Fruit fly (Drosophila melanogaster) whole organism, embryonic: Measurements from ENCODE around the gene Cka.

Experiments
- CG10267 ChIP-seq: fragments of 200-800 bp; sonication (Bioruptor generic); optimal IDR thresholded peaks from 2 replicates; lab custom pipeline; 2018; ENCODE audit warnings: missing biosample characterization, mild to moderate bottlenecking, missing genetic modification characterization, moderate library complexity
- CG10431 ChIP-seq: fragments of 200-800 bp; sonication (Bioruptor generic); optimal IDR thresholded peaks from 3 replicates; lab custom pipeline; 2018; ENCODE audit warnings: missing biosample characterization, mild to moderate bottlenecking, missing genetic modification characterization
- CG11695 ChIP-seq: fragments of 200-800 bp; sonication (Bioruptor generic); IDR thresholded peaks from 3 replicates; pipeline ENCODE4 v1.3.6; 2022; ENCODE audit warnings: missing biosample characterization, missing genetic modification characterization
- CG14014 ChIP-seq: fragments of 200-800 bp; sonication (Bioruptor generic); IDR thresholded peaks from 2 replicates; pipeline ENCODE4 v1.3.6; 2022; ENCODE audit warnings: missing biosample characterization, missing genetic modification characterization
- CG14860 ChIP-seq: fragments of 200-800 bp; sonication (Bioruptor generic); IDR thresholded peaks from 3 replicates; pipeline ENCODE4 v1.3.6; 2022; ENCODE audit warnings: missing biosample characterization, missing genetic modification characterization; ENCODE audit not compliant: partially characterized antibody
- CG1602 ChIP-seq: fragments of 200-800 bp; sonication (Bioruptor generic); optimal IDR thresholded peaks from 3 replicates; lab custom pipeline; 2016; ENCODE audit warnings: missing biosample characterization, missing genetic modification characterization
- CG18476 ChIP-seq: fragments of 200-800 bp; sonication (Bioruptor generic); optimal IDR thresholded peaks from 2 replicates; lab custom pipeline; 2016; ENCODE audit warnings: missing biosample characterization, mild to moderate bottlenecking, missing genetic modification characterization
- CG2199 ChIP-seq: fragments of 200-800 bp; sonication (Bioruptor generic); IDR thresholded peaks from 3 replicates; pipeline ENCODE4 v1.3.6; 2022; ENCODE audit warnings: missing biosample characterization, missing genetic modification characterization
- CG3065 ChIP-seq: fragments of 200-800 bp; sonication (Bioruptor generic); optimal IDR thresholded peaks from 2 replicates; lab custom pipeline; 2016; ENCODE audit warnings: missing biosample characterization, missing genetic modification characterization
- CG33213 ChIP-seq: fragments of 200-800 bp; sonication (Bioruptor generic); optimal IDR thresholded peaks from 3 replicates; lab custom pipeline; 2016; ENCODE audit warnings: missing biosample characterization, missing genetic modification characterization
- CG3407 ChIP-seq: fragments of 200-800 bp; sonication (Bioruptor generic); optimal IDR thresholded peaks from 2 replicates; lab custom pipeline; 2018; ENCODE audit warnings: missing biosample characterization, mild to moderate bottlenecking, missing genetic modification characterization
- CG4854 ChIP-seq: fragments of 200-800 bp; sonication (Bioruptor generic); optimal IDR thresholded peaks from 2 replicates; lab custom pipeline; 2016; ENCODE audit warnings: missing biosample characterization, missing genetic modification characterization, inconsistent platforms
- CG6272 ChIP-seq: fragments of 200-800 bp; sonication (Bioruptor generic); IDR thresholded peaks from 2 replicates; pipeline ENCODE4 v1.3.6; 2022; ENCODE audit warnings: missing biosample characterization, missing genetic modification characterization
- CG7987 ChIP-seq: fragments of 200-800 bp; sonication (Bioruptor generic); optimal IDR thresholded peaks from 2 replicates; lab custom pipeline; 2018; ENCODE audit warnings: missing biosample characterization, mild to moderate bottlenecking, missing genetic modification characterization, moderate library complexity
- CHES-1-like ChIP-seq: fragments of 200-800 bp; sonication (Bioruptor generic); optimal IDR thresholded peaks from 2 replicates; lab custom pipeline; 2016; ENCODE audit warnings: missing biosample characterization, missing genetic modification characterization
- Doc3 ChIP-seq: fragments of 200-800 bp; sonication (Bioruptor generic); IDR thresholded peaks from 3 replicates; pipeline ENCODE4 v1.3.6; 2022; ENCODE audit warnings: missing biosample characterization, missing genetic modification characterization; ENCODE audit not compliant: partially characterized antibody
- Ets65A ChIP-seq: fragments of 200-800 bp; sonication (Bioruptor generic); peaks from one replicate; lab custom pipeline; 2016; ENCODE audit warnings: missing biosample characterization, missing genetic modification characterization
- Fer1 ChIP-seq: fragments of 200-800 bp; sonication (Bioruptor generic); optimal IDR thresholded peaks from 2 replicates; lab custom pipeline; 2017; ENCODE audit warnings: missing biosample characterization, mild to moderate bottlenecking, missing genetic modification characterization
- HLHmδ ChIP-seq: fragments of 200-800 bp; sonication (Bioruptor generic); optimal IDR thresholded peaks from 2 replicates; lab custom pipeline; 2018; ENCODE audit warnings: missing biosample characterization, mild to moderate bottlenecking, missing genetic modification characterization, moderate library complexity
- HmgD ChIP-seq: fragments of 200-800 bp; sonication (Bioruptor generic); optimal IDR thresholded peaks from 3 replicates; lab custom pipeline; 2016; ENCODE audit warnings: missing biosample characterization, missing genetic modification characterization
- Hmr ChIP-seq: fragments of 200-800 bp; sonication (Bioruptor generic); optimal IDR thresholded peaks from 3 replicates; lab custom pipeline; 2017; ENCODE audit warnings: mild to moderate bottlenecking, missing biosample characterization, missing genetic modification reagents, missing genetic modification characterization
- Hmx ChIP-seq: fragments of 200-800 bp; sonication (Bioruptor generic); optimal IDR thresholded peaks from 2 replicates; lab custom pipeline; 2016; ENCODE audit warnings: missing biosample characterization, missing genetic modification characterization
- Lpt ChIP-seq: fragments of >200 bp; optimal IDR thresholded peaks from 2 replicates; lab custom pipeline; 2018; ENCODE audit warnings: missing biosample characterization, missing genetic modification characterization
- Opbp ChIP-seq: fragments of 200-800 bp; sonication (Bioruptor generic); IDR thresholded peaks from 3 replicates; pipeline ENCODE4 v1.3.6; 2022; ENCODE audit warnings: missing biosample characterization, missing genetic modification characterization; ENCODE audit not compliant: partially characterized antibody
- Side ChIP-seq: fragments of 200-800 bp; sonication (Bioruptor generic); optimal IDR thresholded peaks from 2 replicates; lab custom pipeline; 2016; ENCODE audit warnings: missing biosample characterization, missing genetic modification characterization
- Usf ChIP-seq: fragments of 200-800 bp; sonication (Bioruptor generic); optimal IDR thresholded peaks from 2 replicates; lab custom pipeline; 2017; ENCODE audit warnings: missing genotype, missing biosample characterization, missing genetic modification characterization
- ap ChIP-seq: fragments of 200-800 bp; sonication (Bioruptor generic); IDR thresholded peaks from 2 replicates; pipeline ENCODE4 v1.3.6; 2022; ENCODE audit warnings: missing biosample characterization, missing genetic modification characterization
- ato ChIP-seq: fragments of 200-800 bp; sonication (Bioruptor generic); IDR thresholded peaks from 2 replicates; pipeline ENCODE4 v1.3.6; 2022; ENCODE audit warnings: missing biosample characterization, missing genetic modification characterization; ENCODE audit not compliant: partially characterized antibody
- btn ChIP-seq: fragments of 200-800 bp; sonication (Bioruptor generic); optimal IDR thresholded peaks from 2 replicates; lab custom pipeline; 2016; ENCODE audit warnings: missing biosample characterization, missing genetic modification characterization
- da ChIP-seq: fragments of 200-800 bp; sonication (Bioruptor generic); optimal IDR thresholded peaks from 2 replicates; lab custom pipeline; 2016; ENCODE audit warnings: missing biosample characterization, missing genetic modification characterization
- dati ChIP-seq: fragments of 200-800 bp; sonication (Bioruptor generic); IDR thresholded peaks from 2 replicates; pipeline ENCODE4 v1.3.6; 2022; ENCODE audit warnings: missing biosample characterization, missing genetic modification characterization
- dmrt99B ChIP-seq: fragments of 200-800 bp; sonication (Bioruptor generic); optimal IDR thresholded peaks from 2 replicates; lab custom pipeline; 2018; ENCODE audit warnings: missing biosample characterization, mild to moderate bottlenecking, missing genetic modification characterization, moderate library complexity
- dysf ChIP-seq: fragments of 200-800 bp; sonication (Bioruptor generic); IDR thresholded peaks from 3 replicates; pipeline ENCODE4 v1.3.6; 2022; ENCODE audit warnings: missing biosample characterization, missing genetic modification characterization
- ewg ChIP-seq: fragments of 200-800 bp; sonication (Bioruptor generic); optimal IDR thresholded peaks from 3 replicates; lab custom pipeline; 2017; ENCODE audit warnings: mild to moderate bottlenecking, missing biosample characterization, missing genetic modification reagents, missing genetic modification characterization
- fu2 ChIP-seq: fragments of 200-800 bp; sonication (Bioruptor generic); optimal IDR thresholded peaks from 2 replicates; lab custom pipeline; 2016; ENCODE audit warnings: missing biosample characterization, missing genetic modification characterization
- gfzf ChIP-seq: fragments of 200-800 bp; sonication (Bioruptor generic); optimal IDR thresholded peaks from 2 replicates; lab custom pipeline; 2016; ENCODE audit warnings: missing biosample characterization, mild to moderate bottlenecking, missing genetic modification characterization, moderate library complexity
- hth ChIP-seq: fragments of >200 bp; optimal IDR thresholded peaks from 2 replicates; lab custom pipeline; 2017; ENCODE audit warnings: inconsistent platforms
- ind ChIP-seq: fragments of 200-800 bp; sonication (Bioruptor generic); optimal IDR thresholded peaks from 3 replicates; lab custom pipeline; 2016; ENCODE audit warnings: missing biosample characterization, missing genetic modification characterization
- lola ChIP-seq, 3 experiments: fragments of >200 bp in 2 of 3; fragments of 200-800 bp in 1 of 3; sonication (Bioruptor generic) in 1 of 3; optimal IDR thresholded peaks; 2 replicates each; lab custom pipeline; 2017 to 2019; ENCODE audit warnings: missing biosample characterization in 3 of 3, missing genetic modification characterization in 3 of 3, mild to moderate bottlenecking in 1 of 3, moderate library complexity in 1 of 3
- nom ChIP-seq: fragments of 200-800 bp; sonication (Bioruptor generic); optimal IDR thresholded peaks from 2 replicates; lab custom pipeline; 2017; ENCODE audit warnings: missing biosample characterization, missing genetic modification characterization, mild to moderate bottlenecking, moderate library complexity, missing genetic modification reagents
- oc ChIP-seq: fragments of 200-800 bp; sonication (Bioruptor generic); optimal IDR thresholded peaks from 2 replicates; lab custom pipeline; 2018; ENCODE audit warnings: missing biosample characterization, mild to moderate bottlenecking, missing genetic modification characterization, moderate library complexity
- pnt ChIP-seq: fragments of 200-800 bp; sonication (Bioruptor generic); optimal IDR thresholded peaks from 3 replicates; lab custom pipeline; 2016; ENCODE audit warnings: missing biosample characterization, missing genetic modification characterization
- pros ChIP-seq: fragments of 200-800 bp; sonication (Bioruptor generic); optimal IDR thresholded peaks from 3 replicates; lab custom pipeline; 2019; ENCODE audit warnings: missing biosample characterization, mild to moderate bottlenecking, missing genetic modification characterization, moderate library complexity
- rib ChIP-seq: fragments of 200-800 bp; sonication (Bioruptor generic); IDR thresholded peaks from 2 replicates; pipeline ENCODE4 v1.3.6; 2022; ENCODE audit warnings: missing biosample characterization, missing genetic modification characterization
- slou ChIP-seq: fragments of 200-800 bp; sonication (Bioruptor generic); optimal IDR thresholded peaks from 3 replicates; lab custom pipeline; 2016; ENCODE audit warnings: missing biosample characterization, missing genetic modification characterization
- sr ChIP-seq: fragments of 200-800 bp; sonication (Bioruptor generic); IDR thresholded peaks from 3 replicates; pipeline ENCODE4 v1.3.6; 2022; ENCODE audit warnings: missing biosample characterization, missing genetic modification characterization
- tap ChIP-seq: fragments of 200-800 bp; optimal IDR thresholded peaks from 3 replicates; lab custom pipeline; 2019; ENCODE audit warnings: missing biosample characterization, mild to moderate bottlenecking, missing genetic modification characterization, moderate library complexity
- tna ChIP-seq: fragments of 200-800 bp; sonication (Bioruptor generic); IDR thresholded peaks from 2 replicates; pipeline ENCODE4 v1.3.6; 2022; ENCODE audit warnings: missing biosample characterization, missing genetic modification characterization; ENCODE audit not compliant: partially characterized antibody

Gene Cka

DNA sequence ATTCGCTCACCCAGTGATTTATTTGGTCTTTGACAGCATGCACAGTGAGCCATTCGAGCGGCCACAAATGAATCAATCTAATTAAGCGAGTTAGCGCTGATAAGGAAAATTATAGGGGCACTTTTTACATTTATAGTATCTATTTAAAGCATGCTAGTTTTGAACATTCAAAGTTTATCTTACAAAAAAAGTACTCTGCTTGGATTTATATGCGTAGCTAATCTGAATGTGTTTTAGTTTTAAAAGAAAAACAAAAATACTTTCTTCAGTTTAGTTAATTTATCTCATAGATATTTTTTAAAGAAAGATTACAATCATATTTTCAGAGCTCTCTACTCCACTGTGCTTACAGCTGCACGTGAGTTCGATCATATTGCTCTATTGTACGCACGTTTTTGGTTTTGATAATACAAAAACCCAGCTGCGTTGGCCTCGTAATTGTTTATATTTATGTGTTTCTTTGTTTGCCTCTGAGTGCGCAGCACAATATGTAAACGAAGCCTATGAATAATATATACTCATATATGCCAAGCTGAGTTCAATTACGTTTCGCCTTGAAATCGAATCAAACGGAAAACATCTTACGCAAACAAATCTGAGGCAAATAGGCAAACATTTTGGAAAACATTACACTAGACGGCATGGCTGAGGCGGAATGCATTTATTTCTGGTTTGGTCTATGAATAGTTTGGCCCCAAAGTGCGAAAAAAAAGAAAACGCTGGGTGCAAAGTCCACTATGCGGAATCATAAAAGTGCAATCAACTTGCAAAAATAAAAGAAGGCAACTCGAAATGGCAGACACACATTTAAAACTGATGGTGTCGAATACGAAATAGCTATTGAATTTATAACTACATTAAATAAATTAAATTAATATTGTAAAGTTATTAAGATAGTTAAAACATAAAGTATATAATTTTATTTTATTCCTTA lies 28.6 kb upstream of the Cka start (continued):
- TF ChIP-seq tap (tag; lab: Kevin White, UChicago): peak; percentile 72
- TF ChIP-seq CG11695 (GFP tag; lab: Robert Waterston, UW): peak; percentile 93
- TF ChIP-seq ind: peak; percentile 84
- peak; percentile 73 for TF ChIP-seq CHES-1-like (GFP tag; lab: Kevin White, UChicago)
- TF ChIP-seq gfzf (GFP tag; lab: Kevin White, UChicago): no peak
- TF ChIP-seq rib (GFP tag; lab: Robert Waterston, UW): 0 out of 2 replicates have a peak, but pooled peaks have one; percentile 28
- TF ChIP-seq pnt (GFP tag; lab: Kevin White, UChicago): peak; percentile 68
- peak; percentile 93 for TF ChIP-seq dmrt99B
- TF ChIP-seq da (GFP tag; lab: Kevin White, UChicago): peak; percentile 30
- TF ChIP-seq nom (GFP tag; lab: Kevin White, UChicago): peak; percentile 84
- TF ChIP-seq Lpt (GFP tag; lab: Kevin White, UChicago): no peak
- TF ChIP-seq CG1602: peak; percentile 84
- peak; percentile 33 for TF ChIP-seq pros (GFP tag; lab: Kevin White, UChicago)
- TF ChIP-seq Doc3 (GFP tag; lab: Robert Waterston, UW): no peak
- peak; percentile 95 for TF ChIP-seq Ets65A (GFP tag; lab: Kevin White, UChicago)
- peak; percentile 69 for TF ChIP-seq ap (GFP tag; lab: Robert Waterston, UW)
- no peak for TF ChIP-seq CG10431 (GFP tag; lab: Kevin White, UChicago)
- TF ChIP-seq CG3407 (GFP tag; lab: Kevin White, UChicago): peak; percentile 71
- no peak for TF ChIP-seq sr (GFP tag; lab: Robert Waterston, UW)
- peak; percentile 73 for TF ChIP-seq ewg (GFP tag; lab: Kevin White, UChicago)
- TF ChIP-seq btn: peak; percentile 50
- TF ChIP-seq CG6272 (GFP tag; lab: Robert Waterston, UW): peak; percentile 59; the same call in 1 of the 2 replicates
- TF ChIP-seq CG14014 (GFP tag; lab: Robert Waterston, UW): peak; percentile 78
- TF ChIP-seq CG7987 (GFP tag; lab: Kevin White, UChicago): peak; percentile 17
- TF ChIP-seq CG14860 (GFP tag; lab: Robert Waterston, UW): no peak
- TF ChIP-seq slou (GFP tag; lab: Kevin White, UChicago): peak; percentile 76
- no peak for TF ChIP-seq HmgD (GFP tag; lab: Kevin White, UChicago)
- peak; percentile 82 for TF ChIP-seq Side (GFP tag; lab: Kevin White, UChicago)
- peak; percentile 35 for TF ChIP-seq CG33213 (GFP tag; lab: Kevin White, UChicago)
- TF ChIP-seq hth: no peak
- TF ChIP-seq HLHmδ (GFP tag; lab: Kevin White, UChicago): no peak
- peak; percentile 45; the same call in 1 of the 2 replicates for TF ChIP-seq dati (GFP tag; lab: Robert Waterston, UW)
- TF ChIP-seq CG3065 (GFP tag; lab: Kevin White, UChicago): peak; percentile 56
- peak; percentile 72 for TF ChIP-seq CG4854 (GFP tag; lab: Kevin White, UChicago)
- TF ChIP-seq fu2 (GFP tag; lab: Kevin White, UChicago): peak; percentile 73
- TF ChIP-seq Opbp (GFP tag; lab: Robert Waterston, UW): no peak
- peak; percentile 57 for TF ChIP-seq Usf (GFP tag; lab: Kevin White, UChicago)
- peak; percentile 28; the same call in 2 of the 3 replicates for TF ChIP-seq CG2199
- peak; percentile 62 for TF ChIP-seq Hmx (GFP tag; lab: Kevin White, UChicago)
- peak; percentile 89 for TF ChIP-seq Hmr (GFP tag; lab: Kevin White, UChicago)
- peak; percentile 83 for TF ChIP-seq CG10267
- no peak for TF ChIP-seq ato
- TF ChIP-seq oc (tag; lab: Kevin White, UChicago): peak; percentile 64
- TF ChIP-seq tna: no peak
- TF ChIP-seq dysf: peak; percentile 93
- TF ChIP-seq lola (GFP tag; optimal IDR thresholded peaks at IDR 0.05; lab: Kevin White, UChicago): peak in 1 of 3 experiments; percentile 91
- TF ChIP-seq CG18476: peak; percentile 86
- TF ChIP-seq Fer1 (GFP tag; lab: Kevin White, UChicago): peak; percentile 89
